Worm (Caenorhabditis elegans): ENCODE measurements around the gene R151.10.

Gene R151.10

DNA sequence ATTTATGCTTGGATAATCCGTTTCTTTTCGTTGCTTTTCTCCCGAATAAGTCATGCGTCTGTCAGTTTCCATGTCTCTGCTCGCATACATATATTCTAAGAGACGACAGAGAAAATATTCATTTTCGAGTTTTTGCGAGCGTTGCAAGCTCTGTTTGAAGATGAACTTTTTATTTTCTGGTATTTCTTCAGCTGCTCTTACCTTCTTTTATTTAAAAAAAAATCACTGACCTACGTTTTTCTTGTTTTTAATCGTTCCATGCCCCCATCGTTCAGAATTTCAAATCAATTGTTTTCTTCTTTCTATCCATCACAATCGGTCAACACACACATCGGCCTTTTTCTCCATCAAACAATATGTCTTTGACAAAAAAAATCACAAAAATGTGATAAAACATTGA, 20.3 kb downstream of the R151.10 start:
- TF ChIP-seq fkh-10 (GFP tag; optimal IDR thresholded peaks at IDR 0.05) (no peak), lin-15B (tag; optimal IDR thresholded peaks at IDR 0.05) (no peak), hmg-11 (tag; optimal IDR thresholded peaks at IDR 0.05) (no peak), aly-2 (tag; optimal IDR thresholded peaks at IDR 0.05) (no peak), eor-1 (tag; optimal IDR thresholded peaks at IDR 0.05) (no peak), nhr-25 (tag; optimal IDR thresholded peaks at IDR 0.05) (no peak), jun-1 (tag; optimal IDR thresholded peaks at IDR 0.05) (no peak), elt-2 (tag; optimal IDR thresholded peaks at IDR 0.05) (no peak), elt-1 (tag; optimal IDR thresholded peaks at IDR 0.05) (no peak), nhr-12 (tag; optimal IDR thresholded peaks at IDR 0.05) (no peak), ceh-82 (tag; optimal IDR thresholded peaks at IDR 0.05) (no peak), nhr-67 (tag; optimal IDR thresholded peaks at IDR 0.05) (no peak), nhr-11 (tag; optimal IDR thresholded peaks at IDR 0.05) (no peak), elt-3 (tag; optimal IDR thresholded peaks at IDR 0.05) (no peak), pha-4 (tag; optimal IDR thresholded peaks at IDR 0.05) (no peak), pqm-1 (tag; optimal IDR thresholded peaks at IDR 0.05) (no peak), fkh-2 (tag; optimal IDR thresholded peaks at IDR 0.05) (no peak), nhr-76 (tag; optimal IDR thresholded peaks at IDR 0.05) (no peak), nfya-1 (tag; optimal IDR thresholded peaks at IDR 0.05; ENCODE audit: insufficient read depth) (no peak)

ce11 chrIII:7209721-7210120, 21.0 kb downstream of the R151.10 start, which contains the start of gene R151.2:
TSS of gene R151.2 (plus strand) at chrIII:7209967.
- TF ChIP-seq nhr-237 (tag; optimal IDR thresholded peaks at IDR 0.05): no peak
- no peak for TF ChIP-seq nhr-28 (tag; optimal IDR thresholded peaks at IDR 0.05)
- no peak for TF ChIP-seq mdl-1 (tag; optimal IDR thresholded peaks at IDR 0.05)
- TF ChIP-seq fos-1 (tag; optimal IDR thresholded peaks at IDR 0.05): peak; percentile 10

DNA sequence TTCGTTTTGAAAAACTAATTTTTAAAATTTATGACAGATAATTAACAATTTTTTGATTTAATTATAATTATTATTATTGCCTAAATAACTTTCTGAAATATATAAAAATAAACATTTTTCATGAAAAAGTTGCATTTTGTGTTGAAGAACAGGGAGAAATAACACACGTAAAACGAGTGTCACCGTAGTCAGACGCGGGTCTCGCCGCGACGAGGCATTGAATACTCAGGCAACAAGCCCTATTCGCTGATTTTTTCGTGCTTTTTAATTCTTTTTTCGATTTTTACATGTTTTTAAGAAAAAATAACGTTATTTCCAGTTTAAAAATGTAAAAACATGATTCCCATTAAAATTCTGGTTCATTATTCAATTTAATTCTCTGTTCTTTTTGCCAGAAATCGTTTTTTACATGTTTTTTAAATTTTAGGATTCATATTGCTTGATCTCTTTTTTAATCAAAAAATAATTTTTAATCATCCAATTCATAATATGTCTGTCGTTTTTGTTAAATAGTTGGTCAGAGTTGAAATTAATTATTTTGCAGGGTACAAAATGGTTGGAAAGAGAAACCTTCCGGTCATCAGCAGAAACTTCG, 22.7 kb downstream of the R151.10 start, which contains the start of gene rpl-6:
TSS of gene rpl-6 (plus strand) at position 545 of the 595 bp plus-strand sequence.
- TF ChIP-seq ztf-4 (tag; optimal IDR thresholded peaks at IDR 0.05) (peak; percentile 13), mdl-1 (tag; optimal IDR thresholded peaks at IDR 0.05) (no peak), nhr-43 (tag; optimal IDR thresholded peaks at IDR 0.05; ENCODE audit: poor library complexity, severe bottlenecking) (peak; percentile 79), unc-39 (tag; optimal IDR thresholded peaks at IDR 0.05) (no peak), nhr-23 (tag; optimal IDR thresholded peaks at IDR 0.05) (peak; percentile 98), ceh-82 (tag; optimal IDR thresholded peaks at IDR 0.05) (no peak), R02D3.7 (tag; optimal IDR thresholded peaks at IDR 0.05) (peak; percentile 84), sea-2 (GFP tag; optimal IDR thresholded peaks at IDR 0.05) (no peak), elt-3 (tag; optimal IDR thresholded peaks at IDR 0.05) (peak in 1 of 3 experiments; percentile 72), lsy-12 (tag; optimal IDR thresholded peaks at IDR 0.05) (peak; percentile 90), nhr-76 (tag; optimal IDR thresholded peaks at IDR 0.05) (peak; percentile 1), fos-1 (tag; optimal IDR thresholded peaks at IDR 0.05) (no peak), nhr-237 (tag; optimal IDR thresholded peaks at IDR 0.05) (no peak), skn-1 (tag; optimal IDR thresholded peaks at IDR 0.05) (peak; percentile 77), nhr-25 (tag; optimal IDR thresholded peaks at IDR 0.05) (peak; percentile 88), ceh-28 (tag; optimal IDR thresholded peaks at IDR 0.05) (peak; percentile 60), nhr-77 (tag; optimal IDR thresholded peaks at IDR 0.05) (no peak), nhr-67 (tag; optimal IDR thresholded peaks at IDR 0.05) (no peak), jun-1 (tag; optimal IDR thresholded peaks at IDR 0.05) (peak; percentile 35), nhr-12 (tag; optimal IDR thresholded peaks at IDR 0.05) (no peak), eor-1 (tag; optimal IDR thresholded peaks at IDR 0.05) (no peak), ztf-11 (tag; optimal IDR thresholded peaks at IDR 0.05) (no peak), daf-12 (tag; optimal IDR thresholded peaks at IDR 0.05) (no peak), fkh-10 (GFP tag; optimal IDR thresholded peaks at IDR 0.05) (peak; percentile 14), snpc-4 (tag; optimal IDR thresholded peaks at IDR 0.05) (peak; percentile 48), ZK546.5 (tag; optimal IDR thresholded peaks at IDR 0.05) (peak; percentile 22), tbx-2 (tag; optimal IDR thresholded peaks at IDR 0.05) (peak; percentile 37), pha-4 (tag; optimal IDR thresholded peaks at IDR 0.05) (peak; percentile 98), nfya-1 (tag; optimal IDR thresholded peaks at IDR 0.05; ENCODE audit: insufficient read depth) (peak; percentile 98), elt-1 (tag; optimal IDR thresholded peaks at IDR 0.05) (peak; percentile 18), elt-2 (tag; optimal IDR thresholded peaks at IDR 0.05) (peak; percentile 66), unc-62 (GFP tag; optimal IDR thresholded peaks at IDR 0.05) (no peak), lin-39 (tag; optimal IDR thresholded peaks at IDR 0.05) (peak; percentile 73), aly-2 (tag; optimal IDR thresholded peaks at IDR 0.05) (no peak), zag-1 (tag; optimal IDR thresholded peaks at IDR 0.05) (no peak), fkh-2 (tag; optimal IDR thresholded peaks at IDR 0.05) (no peak), ceh-9 (tag; optimal IDR thresholded peaks at IDR 0.05) (no peak), nhr-11 (tag; optimal IDR thresholded peaks at IDR 0.05) (no peak), egl-5 (tag; optimal IDR thresholded peaks at IDR 0.05) (peak; percentile 66), pqm-1 (tag; optimal IDR thresholded peaks at IDR 0.05) (peak; percentile 67), nhr-28 (tag; optimal IDR thresholded peaks at IDR 0.05) (no peak), ceh-16 (tag; optimal IDR thresholded peaks at IDR 0.05) (peak; percentile 21), mml-1 (tag; optimal IDR thresholded peaks at IDR 0.05) (no peak), ama-1 (optimal IDR thresholded peaks at IDR 0.05) (peak; percentile 59), hmg-11 (tag; optimal IDR thresholded peaks at IDR 0.05) (peak; percentile 81), lin-15B (tag; optimal IDR thresholded peaks at IDR 0.05) (peak; percentile 93)
